Worm (Caenorhabditis elegans): ENCODE results near the gene W02B12.12.

W02B12.12 gene

DNA sequence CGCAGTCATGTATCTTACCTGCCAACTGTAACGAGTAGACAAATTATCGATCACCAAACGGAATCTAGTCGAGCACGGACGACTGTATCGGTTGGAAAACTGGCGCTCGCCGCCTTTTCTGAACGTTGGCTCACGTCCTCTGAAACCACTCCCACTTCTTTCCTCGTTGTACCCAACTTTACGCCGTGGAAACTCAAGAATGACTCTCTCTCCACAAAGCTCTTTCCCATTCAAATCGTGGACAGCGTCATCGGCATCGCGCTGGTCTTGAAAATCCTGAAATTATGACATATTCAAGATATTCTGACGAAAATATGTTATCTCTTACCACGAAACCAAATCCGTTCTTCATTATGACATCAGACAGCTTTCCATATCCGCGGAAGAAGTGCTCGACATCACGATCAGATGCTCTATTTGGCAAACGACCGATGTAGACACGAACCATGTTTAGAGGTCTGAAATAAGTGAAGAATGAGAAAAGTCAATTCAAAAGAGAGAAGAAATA lies 26.4 kb downstream of the W02B12.12 start, which contains the start of gene rsp-2:
rsp-2 (minus strand) TSS at position 458 of the 508 bp plus-strand sequence.
- no peak for TF ChIP-seq mep-1 (tag; optimal IDR thresholded peaks at IDR 0.05)
- TF ChIP-seq nhr-2 (tag; optimal IDR thresholded peaks at IDR 0.05): no peak
- no peak for TF ChIP-seq sem-2 (GFP tag; optimal IDR thresholded peaks at IDR 0.05)
- TF ChIP-seq nhr-28 (tag; optimal IDR thresholded peaks at IDR 0.05): no peak
- TF ChIP-seq elt-3 (tag; optimal IDR thresholded peaks at IDR 0.05): no peak
- no peak for TF ChIP-seq sptf-1 (tag; optimal IDR thresholded peaks at IDR 0.05)
- TF ChIP-seq blmp-1 (tag; optimal IDR thresholded peaks at IDR 0.05): no peak
- TF ChIP-seq drap-1 (GFP tag; optimal IDR thresholded peaks at IDR 0.05): no peak
- TF ChIP-seq ces-1 (GFP tag; optimal IDR thresholded peaks at IDR 0.05): no peak
- TF ChIP-seq nhr-76 (tag; optimal IDR thresholded peaks at IDR 0.05): no peak

ce11 chrII:11451738-11452137 lies 27.2 kb downstream of the W02B12.12 start:
- TF ChIP-seq nhr-2 (tag; optimal IDR thresholded peaks at IDR 0.05) (no peak), elt-3 (tag; optimal IDR thresholded peaks at IDR 0.05) (no peak)

- no peak for TF ChIP-seq mab-5 (tag; optimal IDR thresholded peaks at IDR 0.05)
- no peak for TF ChIP-seq unc-62 (GFP tag; optimal IDR thresholded peaks at IDR 0.05)
- no peak for TF ChIP-seq tbx-8 (GFP tag; optimal IDR thresholded peaks at IDR 0.05)
- no peak for TF ChIP-seq unc-120 (tag; optimal IDR thresholded peaks at IDR 0.05; ENCODE audit: poor library complexity, severe bottlenecking)
- no peak for TF ChIP-seq mep-1 (tag; optimal IDR thresholded peaks at IDR 0.05)
Observed at ce11 chrII:11450882-11451281, 28.1 kb downstream of the W02B12.12 start.

ce11 chrII:11448753-11449152 lies 30.2 kb downstream of the W02B12.12 start, which contains the start of gene W02B12.1:
W02B12.1 (plus strand) TSS chrII:11449021.
- TF ChIP-seq tbx-8 (GFP tag; optimal IDR thresholded peaks at IDR 0.05): no peak
- TF ChIP-seq lsy-2 (tag; optimal IDR thresholded peaks at IDR 0.05): no peak
- TF ChIP-seq ceh-43 (GFP tag; optimal IDR thresholded peaks at IDR 0.05): no peak
- no peak for TF ChIP-seq ceh-83 (GFP tag; optimal IDR thresholded peaks at IDR 0.05)
- TF ChIP-seq drap-1 (GFP tag; optimal IDR thresholded peaks at IDR 0.05): no peak
- no peak for TF ChIP-seq mls-2 (tag; optimal IDR thresholded peaks at IDR 0.05)
- no peak for TF ChIP-seq unc-39 (tag; optimal IDR thresholded peaks at IDR 0.05)
- TF ChIP-seq nhr-12 (tag; optimal IDR thresholded peaks at IDR 0.05): no peak
- no peak for TF ChIP-seq snpc-4 (tag; optimal IDR thresholded peaks at IDR 0.05)
- no peak for TF ChIP-seq hlh-1 (tag; optimal IDR thresholded peaks at IDR 0.05)
- no peak for TF ChIP-seq sptf-1 (tag; optimal IDR thresholded peaks at IDR 0.05)
- no peak for TF ChIP-seq pha-4 (tag; optimal IDR thresholded peaks at IDR 0.05)
- no peak for TF ChIP-seq bed-3 (GFP tag; optimal IDR thresholded peaks at IDR 0.05)
- TF ChIP-seq flh-1 (GFP tag; optimal IDR thresholded peaks at IDR 0.05): no peak
- no peak for TF ChIP-seq nhr-76 (tag; optimal IDR thresholded peaks at IDR 0.05)
- TF ChIP-seq elt-3 (tag; optimal IDR thresholded peaks at IDR 0.05): no peak
- TF ChIP-seq zip-8 (tag; optimal IDR thresholded peaks at IDR 0.05): no peak
- no peak for TF ChIP-seq sem-2 (GFP tag; optimal IDR thresholded peaks at IDR 0.05)

- TF ChIP-seq nhr-76 (tag; optimal IDR thresholded peaks at IDR 0.05) (no peak), ceh-83 (GFP tag; optimal IDR thresholded peaks at IDR 0.05) (no peak), nhr-2 (tag; optimal IDR thresholded peaks at IDR 0.05) (no peak), tbx-8 (GFP tag; optimal IDR thresholded peaks at IDR 0.05) (no peak), nhr-28 (tag; optimal IDR thresholded peaks at IDR 0.05) (no peak), zip-8 (tag; optimal IDR thresholded peaks at IDR 0.05) (no peak), elt-3 (tag; optimal IDR thresholded peaks at IDR 0.05) (no peak), drap-1 (GFP tag; optimal IDR thresholded peaks at IDR 0.05) (no peak), lin-13 (tag; optimal IDR thresholded peaks at IDR 0.05) (no peak), nhr-237 (tag; optimal IDR thresholded peaks at IDR 0.05) (no peak), sptf-1 (tag; optimal IDR thresholded peaks at IDR 0.05) (no peak), lin-32 (GFP tag; optimal IDR thresholded peaks at IDR 0.05) (no peak), elt-1 (tag; optimal IDR thresholded peaks at IDR 0.05; ENCODE audit: borderline replicate concordance, insufficient read depth) (no peak), hlh-1 (tag; optimal IDR thresholded peaks at IDR 0.05) (no peak), pha-4 (tag; optimal IDR thresholded peaks at IDR 0.05) (no peak), unc-62 (GFP tag; optimal IDR thresholded peaks at IDR 0.05) (no peak)
Observed at ce11 chrII:11444973-11445372, 34.0 kb downstream of the W02B12.12 start, which contains the start of gene W02B12.13. W02B12.13 (plus strand) TSS chrII:11445273.

Data from whole organism, mixed stage, embryonic.